Fruit fly (Drosophila melanogaster): ENCODE data around the gene Spn28Da.

dm6 chr2L:7899108-7899507, 10.2 kb upstream of the Spn28Da start:
- TF ChIP-seq EcR (GFP tag; optimal IDR thresholded peaks at IDR 0.05) (no peak), CG8478 (optimal IDR thresholded peaks at IDR 0.05) (no peak), psq (optimal IDR thresholded peaks at IDR 0.05) (no peak), pan (optimal IDR thresholded peaks at IDR 0.05) (no peak), Dll (optimal IDR thresholded peaks at IDR 0.05) (no peak), usp (GFP tag; optimal IDR thresholded peaks at IDR 0.05) (no peak)
